Worm (Caenorhabditis elegans) whole organism, L1 larva: Measurements from ENCODE around the gene math-14.

Source experiments
- ceh-82 ChIP-seq, 3 experiments: fragments of 150-350 bp in 1 of 3; sonication (generic microtip) in 2 of 3; optimal IDR thresholded peaks; 2 replicates each; lab custom pipeline; 2014 to 2017; ENCODE audit warnings: missing biosample characterization in 3 of 3, missing genetic modification characterization in 3 of 3
- fkh-8 ChIP-seq: sonication (generic microtip); optimal IDR thresholded peaks from 2 replicates; lab custom pipeline; 2016; ENCODE audit warnings: mild to moderate bottlenecking, missing genetic modification characterization, missing compliant biosample characterization
- lin-14 ChIP-seq: fragments of 200-800 bp; sonication (Bioruptor generic); optimal IDR thresholded peaks from 2 replicates; lab custom pipeline; 2018; ENCODE audit warnings: mild to moderate bottlenecking, missing genetic modification characterization, moderate library complexity, missing compliant biosample characterization
- mdl-1 ChIP-seq, 2 experiments: fragments of 150-350 bp; optimal IDR thresholded peaks; 2 replicates each; lab custom pipeline; 2014 to 2017; ENCODE audit warnings: missing biosample characterization in 2 of 2, missing genetic modification characterization in 2 of 2, inconsistent platforms in 1 of 2
- unc-62 ChIP-seq: fragments of 150-350 bp; optimal IDR thresholded peaks from 2 replicates; lab custom pipeline; 2014; ENCODE audit warnings: missing biosample characterization, missing genetic modification reagents, missing genetic modification characterization

- no peak for TF ChIP-seq unc-62 (GFP tag; lab: Kevin White, UChicago)
- TF ChIP-seq lin-14 (GFP tag; lab: Kevin White, UChicago): no peak
- no peak for TF ChIP-seq ceh-82 (tag; optimal IDR thresholded peaks at IDR 0.05; lab: Kevin White, UChicago)
- TF ChIP-seq mdl-1 (tag; optimal IDR thresholded peaks at IDR 0.05; lab: Kevin White, UChicago): no peak
- TF ChIP-seq fkh-8 (tag; lab: Kevin White, UChicago): no peak
These were observed 4.9 kb upstream of the math-14 start, which contains the start of gene C16C4.17 for ce11 chrII:1864278-1864677.
